Worm (Caenorhabditis elegans) whole organism, L1 larva: Measurements from ENCODE around the gene cgt-1.

Experiments used
- ama-1 ChIP-seq: fragments of 150-350 bp; optimal IDR thresholded peaks from 2 replicates; lab custom pipeline; 2014
- snu-23 ChIP-seq: sonication (generic microtip); optimal IDR thresholded peaks from 2 replicates; lab custom pipeline; 2016; ENCODE audit warnings: missing genetic modification characterization, missing compliant biosample characterization

DNA sequence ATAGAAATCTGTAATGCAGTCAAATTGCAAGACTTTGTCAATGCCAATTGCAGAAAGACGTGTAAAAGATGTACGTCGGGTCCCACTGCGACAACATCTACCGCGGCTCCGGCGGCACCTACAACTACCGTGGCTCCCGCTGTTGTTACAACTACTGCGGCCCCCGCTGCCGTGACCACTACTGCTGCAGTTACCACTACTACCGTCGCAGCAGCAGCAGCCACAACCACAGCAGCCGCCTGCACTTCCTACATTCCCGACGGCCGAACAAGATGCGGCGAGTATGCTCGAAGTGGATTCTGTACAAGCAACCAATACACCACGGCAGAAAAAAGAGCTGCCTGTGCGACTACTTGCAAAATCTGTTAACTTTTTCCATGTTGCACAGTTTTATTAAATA, 26.1 kb upstream of the cgt-1 start:
- TF ChIP-seq snu-23, result no peak
- no peak for TF ChIP-seq ama-1 (lab: Kevin White, UChicago)
